Worm (Caenorhabditis elegans) whole organism, L2 larva: ENCODE results near the gene srv-21.

Experiments used
- C34F6.9 ChIP-seq: fragments of 150-350 bp; optimal IDR thresholded peaks from 2 replicates; lab custom pipeline; 2014; ENCODE audit warnings: missing biosample characterization, missing genetic modification characterization
- F13H6.1 ChIP-seq: sonication (generic microtip); optimal IDR thresholded peaks from 2 replicates; lab custom pipeline; 2016; ENCODE audit warnings: missing genetic modification characterization, missing compliant biosample characterization
- R02D3.7 ChIP-seq: fragments of 150-350 bp; optimal IDR thresholded peaks from 2 replicates; lab custom pipeline; 2014; ENCODE audit warnings: missing biosample characterization, missing genetic modification characterization
- Y55F3AM.14 ChIP-seq: fragments of 200-800 bp; sonication (Bioruptor generic); optimal IDR thresholded peaks from 2 replicates; lab custom pipeline; 2018; ENCODE audit warnings: mild to moderate bottlenecking, missing genetic modification characterization, missing compliant biosample characterization
- ZK546.5 ChIP-seq: sonication (generic microtip); optimal IDR thresholded peaks from 2 replicates; lab custom pipeline; 2017; ENCODE audit warnings: missing biosample characterization, missing genetic modification characterization
- crh-2 ChIP-seq: sonication (generic microtip); optimal IDR thresholded peaks from 2 replicates; lab custom pipeline; 2017; ENCODE audit warnings: missing biosample characterization, missing genetic modification characterization
- egl-27 ChIP-seq: sonication (generic microtip); optimal IDR thresholded peaks from 3 replicates; lab custom pipeline; 2017; ENCODE audit warnings: missing biosample characterization, missing genetic modification reagents, missing genetic modification characterization
- elt-1 ChIP-seq: fragments of 150-350 bp; optimal IDR thresholded peaks from 2 replicates; lab custom pipeline; 2014; ENCODE audit warnings: missing biosample characterization, missing genetic modification characterization
- elt-3 ChIP-seq: sonication (generic microtip); optimal IDR thresholded peaks from 2 replicates; lab custom pipeline; 2017; ENCODE audit warnings: missing biosample characterization, missing genetic modification characterization
- fos-1 ChIP-seq: fragments of 150-350 bp; optimal IDR thresholded peaks from 2 replicates; lab custom pipeline; 2014; ENCODE audit warnings: missing biosample characterization, missing genetic modification characterization
- gmeb-1 ChIP-seq: fragments of 150-350 bp; optimal IDR thresholded peaks from 2 replicates; lab custom pipeline; 2014; ENCODE audit warnings: missing biosample characterization, missing genetic modification characterization
- lin-11 ChIP-seq: fragments of 150-350 bp; sonication (generic microtip); optimal IDR thresholded peaks from 2 replicates; lab custom pipeline; 2014; ENCODE audit warnings: missing biosample characterization, missing genetic modification characterization, inconsistent platforms, mixed read lengths
- lin-13 ChIP-seq: fragments of 150-350 bp; optimal IDR thresholded peaks from 2 replicates; lab custom pipeline; 2014; ENCODE audit warnings: missing biosample characterization, missing genetic modification reagents, missing genetic modification characterization
- lin-39 ChIP-seq: fragments of 150-350 bp; optimal IDR thresholded peaks from 2 replicates; lab custom pipeline; 2014; ENCODE audit warnings: missing biosample characterization, missing genetic modification reagents, missing genetic modification characterization
- lsy-2 ChIP-seq, 2 experiments: fragments of 150-350 bp in 1 of 2; sonication (generic microtip) in 1 of 2; optimal IDR thresholded peaks; 2 replicates each; lab custom pipeline; 2014 to 2017; ENCODE audit warnings: missing biosample characterization in 2 of 2, missing genetic modification characterization in 2 of 2
- mab-5 ChIP-seq: fragments of 150-350 bp; optimal IDR thresholded peaks from 2 replicates; lab custom pipeline; 2014; ENCODE audit warnings: missing biosample characterization, missing genetic modification characterization
- mbf-1 ChIP-seq: sonication (generic microtip); optimal IDR thresholded peaks from 2 replicates; lab custom pipeline; 2017; ENCODE audit warnings: missing biosample characterization, missing genetic modification characterization
- mdl-1 ChIP-seq, 2 experiments: fragments of 150-350 bp in 1 of 2; sonication (generic microtip) in 1 of 2; optimal IDR thresholded peaks; 2 replicates each; lab custom pipeline; 2017; ENCODE audit warnings: missing biosample characterization in 2 of 2, missing genetic modification characterization in 2 of 2
- nhr-10 ChIP-seq: sonication (generic microtip); optimal IDR thresholded peaks from 2 replicates; lab custom pipeline; 2017; ENCODE audit warnings: missing biosample characterization, missing genetic modification characterization
- nhr-12 ChIP-seq: fragments of 150-350 bp; optimal IDR thresholded peaks from 2 replicates; lab custom pipeline; 2014; ENCODE audit warnings: missing biosample characterization, missing genetic modification characterization
- nhr-129 ChIP-seq: fragments of 150-350 bp; optimal IDR thresholded peaks from 2 replicates; lab custom pipeline; 2014; ENCODE audit warnings: missing biosample characterization, missing genetic modification characterization
- nhr-21 ChIP-seq: fragments of 150-350 bp; optimal IDR thresholded peaks from 2 replicates; lab custom pipeline; 2014; ENCODE audit warnings: missing biosample characterization, missing genetic modification characterization
- nhr-23 ChIP-seq: fragments of 150-350 bp; optimal IDR thresholded peaks from 2 replicates; lab custom pipeline; 2014; ENCODE audit warnings: missing biosample characterization, missing genetic modification reagents, missing genetic modification characterization
- nhr-25 ChIP-seq: fragments of 150-350 bp; sonication (generic microtip); optimal IDR thresholded peaks from 3 replicates; lab custom pipeline; 2014; ENCODE audit warnings: missing biosample characterization, missing genetic modification characterization
- nhr-6 ChIP-seq: fragments of 150-350 bp; optimal IDR thresholded peaks from 2 replicates; lab custom pipeline; 2014; ENCODE audit warnings: missing biosample characterization, missing genetic modification characterization
- nhr-77 ChIP-seq: fragments of 150-350 bp; optimal IDR thresholded peaks from 2 replicates; lab custom pipeline; 2014; ENCODE audit warnings: missing biosample characterization, missing genetic modification characterization
- peb-1 ChIP-seq: fragments of 150-350 bp; optimal IDR thresholded peaks from 2 replicates; lab custom pipeline; 2014; ENCODE audit warnings: missing biosample characterization, missing genetic modification characterization
- sem-4 ChIP-seq: fragments of 150-350 bp; optimal IDR thresholded peaks from 2 replicates; lab custom pipeline; 2014; ENCODE audit warnings: missing biosample characterization, missing genetic modification reagents, missing genetic modification characterization
- skn-1 ChIP-seq: sonication (generic microtip); optimal IDR thresholded peaks from 2 replicates; lab custom pipeline; 2017; ENCODE audit warnings: missing biosample characterization, missing genetic modification characterization
- sma-3 ChIP-seq: sonication (generic microtip); optimal IDR thresholded peaks from 2 replicates; lab custom pipeline; 2016; ENCODE audit warnings: missing genetic modification reagents, missing genetic modification characterization, missing compliant biosample characterization
- sma-9 ChIP-seq, 2 experiments: fragments of 150-350 bp in 1 of 2; sonication (generic microtip) in 1 of 2; optimal IDR thresholded peaks; 2 replicates each; lab custom pipeline; 2014 to 2016; ENCODE audit warnings: missing genetic modification characterization in 2 of 2, mild to moderate bottlenecking in 1 of 2, missing biosample characterization in 1 of 2, missing compliant biosample characterization in 1 of 2, missing genetic modification reagents in 1 of 2, moderate library complexity in 1 of 2
- snpc-4 ChIP-seq: fragments of 150-350 bp; optimal IDR thresholded peaks from 2 replicates; lab custom pipeline; 2014; ENCODE audit warnings: missing biosample characterization, missing genetic modification characterization
- unc-39 ChIP-seq: fragments of 150-350 bp; optimal IDR thresholded peaks from 2 replicates; lab custom pipeline; 2014; ENCODE audit warnings: missing biosample characterization, missing genetic modification characterization
- unc-55 ChIP-seq: fragments of 150-350 bp; sonication (generic microtip); optimal IDR thresholded peaks from 3 replicates; lab custom pipeline; 2014; ENCODE audit warnings: missing biosample characterization, missing genetic modification reagents, missing genetic modification characterization
- unc-62 ChIP-seq: fragments of 150-350 bp; optimal IDR thresholded peaks from 2 replicates; lab custom pipeline; 2014; ENCODE audit warnings: missing biosample characterization, missing genetic modification reagents, missing genetic modification characterization
- zag-1 ChIP-seq: fragments of 150-350 bp; optimal IDR thresholded peaks from 2 replicates; lab custom pipeline; 2014; ENCODE audit warnings: missing biosample characterization, missing genetic modification characterization
- ztf-1 ChIP-seq: fragments of 200-800 bp; sonication (Bioruptor generic); conservative IDR thresholded peaks from 2 replicates; pipeline ENCODE4 v1.3.6; 2022; ENCODE audit warnings: missing genetic modification characterization, missing compliant biosample characterization
- ztf-11 ChIP-seq: sonication (generic microtip); optimal IDR thresholded peaks from 2 replicates; lab custom pipeline; 2017; ENCODE audit warnings: missing biosample characterization, missing genetic modification characterization
- ztf-4 ChIP-seq: fragments of 150-350 bp; optimal IDR thresholded peaks from 2 replicates; lab custom pipeline; 2014; ENCODE audit warnings: missing biosample characterization, missing genetic modification characterization

The srv-21 gene

ce11 chrIV:5879853-5880252 is 2.7 kb upstream of the srv-21 start, which contains the start of gene srv-22:
Gene srv-22 (minus strand): TSS chrIV:5879953.
- TF ChIP-seq gmeb-1 (tag; lab: Kevin White, UChicago): no peak
- no peak for TF ChIP-seq sma-3 (GFP tag; lab: Kevin White, UChicago)
- TF ChIP-seq nhr-12 (tag; lab: Kevin White, UChicago): no peak
- TF ChIP-seq ztf-1 (GFP tag; lab: Robert Waterston, UW): no peak
- TF ChIP-seq nhr-25 (tag; lab: Kevin White, UChicago): no peak
- no peak for TF ChIP-seq lin-11 (tag; lab: Kevin White, UChicago)

DNA sequence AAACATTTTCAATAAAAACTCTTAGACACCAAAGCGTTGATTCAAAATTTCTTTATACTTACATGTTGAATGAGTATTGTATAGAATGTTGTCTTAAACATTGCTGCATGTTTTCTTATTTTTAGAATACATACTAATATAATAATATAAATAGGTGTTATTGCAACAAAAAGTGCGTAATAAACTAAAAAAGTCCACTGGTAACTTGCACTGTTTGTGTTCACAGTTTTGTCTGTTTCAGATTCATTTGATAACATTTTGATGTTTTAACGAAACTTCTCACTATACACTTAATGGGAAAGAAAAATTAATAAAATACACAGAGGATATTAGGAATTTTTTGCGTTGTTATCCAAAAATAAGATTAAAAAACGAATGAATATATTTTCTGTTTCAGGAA is 3.3 kb downstream of the srv-21 start, which contains the start of gene srv-19:
Gene srv-19, minus strand, starts transcription at position 101 of the 400 bp plus-strand sequence.
- TF ChIP-seq crh-2 (no peak), snpc-4 (no peak), F13H6.1 (tag; lab: Kevin White, UChicago) (no peak), ztf-11 (tag; lab: Kevin White, UChicago) (no peak), Y55F3AM.14 (GFP tag; lab: Kevin White, UChicago) (no peak), nhr-21 (tag; lab: Kevin White, UChicago) (no peak), lsy-2 (tag; optimal IDR thresholded peaks at IDR 0.05; lab: Kevin White, UChicago) (no peak), ztf-4 (no peak), egl-27 (tag; lab: Kevin White, UChicago) (no peak), unc-62 (GFP tag; lab: Kevin White, UChicago) (no peak), nhr-10 (no peak), nhr-25 (tag; lab: Kevin White, UChicago) (no peak), gmeb-1 (tag; lab: Kevin White, UChicago) (no peak), lin-39 (tag; lab: Kevin White, UChicago) (no peak), nhr-77 (tag; lab: Kevin White, UChicago) (no peak), mab-5 (no peak), elt-1 (tag; lab: Kevin White, UChicago) (no peak), sma-3 (GFP tag; lab: Kevin White, UChicago) (no peak), nhr-129 (tag; lab: Kevin White, UChicago) (no peak)
- TF ChIP-seq, all 48 proteins: peak for 0

ce11 chrIV:5870072-5870471 is 7.1 kb downstream of the srv-21 start, which contains the start of gene srv-17:
Gene srv-17 (minus strand): TSS chrIV:5870172.
- TF ChIP-seq R02D3.7 (tag; lab: Kevin White, UChicago) (no peak), sma-3 (GFP tag; lab: Kevin White, UChicago) (no peak), mab-5 (no peak), elt-3 (tag; lab: Kevin White, UChicago) (no peak)

ce11 chrIV:5869354-5869753 is 7.8 kb downstream of the srv-21 start:
- TF ChIP-seq sem-4 (tag; lab: Kevin White, UChicago) (no peak), C34F6.9 (tag; lab: Kevin White, UChicago) (no peak), unc-55 (GFP tag; lab: Kevin White, UChicago) (no peak), ztf-11 (tag; lab: Kevin White, UChicago) (no peak), mbf-1 (tag; lab: Kevin White, UChicago) (no peak), ZK546.5 (tag; lab: Kevin White, UChicago) (no peak), egl-27 (tag; lab: Kevin White, UChicago) (no peak), fos-1 (tag; lab: Kevin White, UChicago) (no peak), nhr-10 (no peak), mab-5 (no peak), lin-13 (GFP tag; lab: Kevin White, UChicago) (no peak)

- TF ChIP-seq sma-9 (GFP tag; optimal IDR thresholded peaks at IDR 0.05; lab: Kevin White, UChicago) (no peak), sma-9 (tag; optimal IDR thresholded peaks at IDR 0.05; lab: Kevin White, UChicago) (no peak), mab-5 (no peak), nhr-23 (tag; lab: Kevin White, UChicago) (no peak), peb-1 (tag; lab: Kevin White, UChicago) (no peak), mdl-1 (tag; optimal IDR thresholded peaks at IDR 0.05; lab: Kevin White, UChicago) (no peak), mbf-1 (tag; lab: Kevin White, UChicago) (no peak), C34F6.9 (tag; lab: Kevin White, UChicago) (no peak), fos-1 (tag; lab: Kevin White, UChicago) (no peak), zag-1 (tag; lab: Kevin White, UChicago) (no peak), nhr-6 (no peak), skn-1 (tag; lab: Kevin White, UChicago) (no peak), unc-39 (tag; lab: Kevin White, UChicago) (no peak)
These were observed 10.0 kb downstream of the srv-21 start, which contains the start of gene C06E7.88 for ce11 chrIV:5867189-5867588. Gene C06E7.88 (minus strand): TSS chrIV:5867289.
